Fruit fly (Drosophila melanogaster) whole organism, embryonic: Measurements from ENCODE around the gene RpL7.

ENCODE experiments used
- Atf-2 ChIP-seq: fragments of 200-800 bp; sonication (Bioruptor generic); optimal IDR thresholded peaks from 2 replicates; lab custom pipeline; 2016; ENCODE audit warnings: missing biosample characterization, missing genetic modification characterization
- Awh ChIP-seq: fragments of 200-800 bp; sonication (Bioruptor generic); IDR thresholded peaks from 2 replicates; pipeline ENCODE4, ENCODE4 v1.3.6; 2022; ENCODE audit warnings: missing biosample characterization, missing genetic modification characterization
- B-H1 ChIP-seq: fragments of 200-800 bp; sonication (Bioruptor generic); IDR thresholded peaks from 3 replicates; pipeline ENCODE4 v1.3.6; 2022; ENCODE audit warnings: missing biosample characterization, missing genetic modification characterization
- Blimp-1 ChIP-seq: fragments of 200-800 bp; sonication (Bioruptor generic); optimal IDR thresholded peaks from 3 replicates; lab custom pipeline; 2018; ENCODE audit warnings: missing biosample characterization, missing genetic modification characterization, mild to moderate bottlenecking, moderate library complexity, missing genetic modification reagents
- CG10959 ChIP-seq: fragments of 200-800 bp; sonication (Bioruptor generic); IDR thresholded peaks from 2 replicates; pipeline ENCODE4 v1.3.6; 2022; ENCODE audit warnings: missing biosample characterization, missing genetic modification characterization
- CG12391 ChIP-seq: fragments of 200-800 bp; sonication (Bioruptor generic); optimal IDR thresholded peaks from 3 replicates; lab custom pipeline; 2018; ENCODE audit warnings: missing biosample characterization, mild to moderate bottlenecking, missing genetic modification characterization, moderate library complexity
- CG1529 ChIP-seq: fragments of 200-800 bp; sonication (Bioruptor generic); optimal IDR thresholded peaks from 3 replicates; lab custom pipeline; 2018; ENCODE audit warnings: missing biosample characterization, missing genetic modification characterization
- CG17568 ChIP-seq: fragments of 200-800 bp; sonication (Bioruptor generic); optimal IDR thresholded peaks from 2 replicates; lab custom pipeline; 2018; ENCODE audit warnings: missing biosample characterization, mild to moderate bottlenecking, missing genetic modification characterization, moderate library complexity
- CG18262 ChIP-seq: fragments of 200-800 bp; optimal IDR thresholded peaks from 3 replicates; lab custom pipeline; 2019; ENCODE audit warnings: missing biosample characterization, mild to moderate bottlenecking, missing genetic modification characterization, moderate library complexity
- CG18599 ChIP-seq: fragments of 200-800 bp; sonication (Bioruptor generic); optimal IDR thresholded peaks from 3 replicates; lab custom pipeline; 2017; ENCODE audit warnings: missing biosample characterization, missing genetic modification characterization, mild to moderate bottlenecking, moderate library complexity, missing genetic modification reagents
- CG2199 ChIP-seq: fragments of 200-800 bp; sonication (Bioruptor generic); IDR thresholded peaks from 3 replicates; pipeline ENCODE4 v1.3.6; 2022; ENCODE audit warnings: missing biosample characterization, missing genetic modification characterization
- CG3281 ChIP-seq: fragments of 200-800 bp; sonication (Bioruptor generic); optimal IDR thresholded peaks from 3 replicates; lab custom pipeline; 2017; ENCODE audit warnings: missing biosample characterization, mild to moderate bottlenecking, missing genetic modification characterization
- CG34224 ChIP-seq: fragments of 200-800 bp; sonication (Bioruptor generic); IDR thresholded peaks from 3 replicates; pipeline ENCODE4 v1.3.6; 2022; ENCODE audit warnings: missing biosample characterization, missing genetic modification characterization; ENCODE audit not compliant: partially characterized antibody
- CG7357 ChIP-seq: fragments of 200-800 bp; sonication (Bioruptor generic); IDR thresholded peaks from 3 replicates; pipeline ENCODE4 v1.3.6; 2022; ENCODE audit warnings: missing biosample characterization, missing genetic modification characterization
- CG9437 ChIP-seq: fragments of 200-800 bp; sonication (Bioruptor generic); optimal IDR thresholded peaks from 2 replicates; lab custom pipeline; 2018; ENCODE audit warnings: missing biosample characterization, mild to moderate bottlenecking, missing genetic modification characterization
- CG9727 ChIP-seq: fragments of 200-800 bp; sonication (Bioruptor generic); optimal IDR thresholded peaks from 3 replicates; lab custom pipeline; 2017; ENCODE audit warnings: missing biosample characterization, mild to moderate bottlenecking, missing genetic modification characterization
- CoRest ChIP-seq: fragments of 200-800 bp; sonication (Bioruptor generic); optimal IDR thresholded peaks from 3 replicates; lab custom pipeline; 2018; ENCODE audit warnings: missing biosample characterization, mild to moderate bottlenecking, missing genetic modification characterization, moderate library complexity
- D19B ChIP-seq: fragments of 200-800 bp; sonication (Bioruptor generic); optimal IDR thresholded peaks from 2 replicates; lab custom pipeline; 2017; ENCODE audit warnings: missing biosample characterization, mild to moderate bottlenecking, missing genetic modification characterization
- Dad ChIP-seq: fragments of 200-800 bp; sonication (Bioruptor generic); optimal IDR thresholded peaks from 3 replicates; lab custom pipeline; 2016; ENCODE audit warnings: missing biosample characterization, missing genetic modification characterization
- E2f2 ChIP-seq: fragments of 200-800 bp; sonication (Bioruptor generic); IDR thresholded peaks from 2 replicates; pipeline ENCODE4 v1.3.6; 2022; ENCODE audit warnings: missing biosample characterization, missing genetic modification characterization
- Hr3 ChIP-seq: fragments of 200-800 bp; sonication (Bioruptor generic); optimal IDR thresholded peaks from 3 replicates; lab custom pipeline; 2016; ENCODE audit warnings: missing biosample characterization, missing genetic modification characterization
- Lpt ChIP-seq: fragments of >200 bp; optimal IDR thresholded peaks from 2 replicates; lab custom pipeline; 2018; ENCODE audit warnings: missing biosample characterization, missing genetic modification characterization
- MESR4 ChIP-seq: fragments of 200-800 bp; sonication (Bioruptor generic); optimal IDR thresholded peaks from 2 replicates; lab custom pipeline; 2018; ENCODE audit warnings: missing biosample characterization, mild to moderate bottlenecking, missing genetic modification characterization, moderate library complexity
- Oli ChIP-seq: fragments of 200-800 bp; sonication (Bioruptor generic); optimal IDR thresholded peaks from 2 replicates; lab custom pipeline; 2018; ENCODE audit warnings: missing biosample characterization, mild to moderate bottlenecking, missing genetic modification characterization, moderate library complexity
- Opbp ChIP-seq: fragments of 200-800 bp; sonication (Bioruptor generic); IDR thresholded peaks from 3 replicates; pipeline ENCODE4 v1.3.6; 2022; ENCODE audit warnings: missing biosample characterization, missing genetic modification characterization; ENCODE audit not compliant: partially characterized antibody
- Optix ChIP-seq: fragments of 200-800 bp; sonication (Bioruptor generic); IDR thresholded peaks from 3 replicates; pipeline ENCODE4 v1.3.6; 2022; ENCODE audit warnings: missing biosample characterization, missing genetic modification characterization
- Rfx ChIP-seq: fragments of 200-800 bp; sonication (Bioruptor generic); IDR thresholded peaks from 2 replicates; pipeline ENCODE4 v1.3.6; 2022; ENCODE audit warnings: missing biosample characterization, missing genetic modification characterization
- Sin3A ChIP-seq: fragments of >200 bp; optimal IDR thresholded peaks from 2 replicates; lab custom pipeline; 2018
- bab2 ChIP-seq: fragments of 200-800 bp; sonication (Bioruptor generic); optimal IDR thresholded peaks from 2 replicates; lab custom pipeline; 2016; ENCODE audit warnings: missing biosample characterization, missing genetic modification characterization
- btn ChIP-seq: fragments of 200-800 bp; sonication (Bioruptor generic); optimal IDR thresholded peaks from 2 replicates; lab custom pipeline; 2016; ENCODE audit warnings: missing biosample characterization, missing genetic modification characterization
- chm ChIP-seq: fragments of 200-800 bp; sonication (Bioruptor generic); IDR thresholded peaks from 2 replicates; pipeline ENCODE4 v1.3.6; 2022; ENCODE audit warnings: missing biosample characterization, missing genetic modification characterization
- corto ChIP-seq: fragments of 200-800 bp; sonication (Bioruptor generic); optimal IDR thresholded peaks from 2 replicates; lab custom pipeline; 2016; ENCODE audit warnings: missing biosample characterization, mild to moderate bottlenecking, missing genetic modification characterization, moderate library complexity
- croc ChIP-seq: fragments of 200-800 bp; sonication (Bioruptor generic); conservative IDR thresholded peaks from 3 replicates; pipeline ENCODE4 v1.3.6; 2022; ENCODE audit warnings: missing biosample characterization, missing genetic modification characterization
- cwo ChIP-seq: fragments of 200-800 bp; sonication (Bioruptor generic); optimal IDR thresholded peaks from 3 replicates; lab custom pipeline; 2017; ENCODE audit warnings: missing biosample characterization, missing genetic modification characterization, mild to moderate bottlenecking, moderate library complexity, missing genetic modification reagents
- dmrt11E ChIP-seq: fragments of 200-800 bp; sonication (Bioruptor generic); optimal IDR thresholded peaks from 3 replicates; lab custom pipeline; 2018; ENCODE audit warnings: missing biosample characterization, mild to moderate bottlenecking, missing genetic modification characterization, moderate library complexity
- dmrt99B ChIP-seq: fragments of 200-800 bp; sonication (Bioruptor generic); optimal IDR thresholded peaks from 2 replicates; lab custom pipeline; 2018; ENCODE audit warnings: missing biosample characterization, mild to moderate bottlenecking, missing genetic modification characterization, moderate library complexity
- grn ChIP-seq: fragments of 200-800 bp; sonication (Bioruptor generic); optimal IDR thresholded peaks from 3 replicates; lab custom pipeline; 2017; ENCODE audit warnings: missing biosample characterization, missing genetic modification characterization
- ham ChIP-seq: fragments of 200-800 bp; sonication (Bioruptor generic); IDR thresholded peaks from 2 replicates; pipeline ENCODE4 v1.3.6; 2022; ENCODE audit warnings: missing biosample characterization, missing genetic modification characterization
- hkb ChIP-seq, 2 experiments: fragments of 200-800 bp in 1 of 2; fragments of >200 bp in 1 of 2; sonication (Bioruptor generic) in 1 of 2; IDR thresholded peaks in 1 of 2; optimal IDR thresholded peaks in 1 of 2; 2 replicates each; pipeline versions ENCODE4 v1.3.6 to Lab custom; 2017 to 2022; ENCODE audit warnings: missing biosample characterization in 1 of 2, missing genetic modification characterization in 1 of 2
- ind ChIP-seq: fragments of 200-800 bp; sonication (Bioruptor generic); optimal IDR thresholded peaks from 3 replicates; lab custom pipeline; 2016; ENCODE audit warnings: missing biosample characterization, missing genetic modification characterization
- mld ChIP-seq: fragments of 200-800 bp; sonication (Bioruptor generic); IDR thresholded peaks from 3 replicates; pipeline ENCODE4 v1.3.6; 2022; ENCODE audit warnings: missing biosample characterization, missing genetic modification characterization; ENCODE audit not compliant: partially characterized antibody
- nerfin-2 ChIP-seq: fragments of 200-800 bp; sonication (Bioruptor generic); IDR thresholded peaks from 2 replicates; pipeline ENCODE4 v1.3.6; 2022; ENCODE audit warnings: missing biosample characterization, missing genetic modification characterization; ENCODE audit not compliant: partially characterized antibody
- psq ChIP-seq: fragments of 200-800 bp; sonication (Bioruptor generic); optimal IDR thresholded peaks from 2 replicates; lab custom pipeline; 2017; ENCODE audit warnings: missing biosample characterization, missing genetic modification characterization
- pzg ChIP-seq: fragments of 200-800 bp; sonication (Bioruptor generic); optimal IDR thresholded peaks from 3 replicates; lab custom pipeline; 2018; ENCODE audit warnings: missing biosample characterization, mild to moderate bottlenecking, missing genetic modification characterization, moderate library complexity
- ranshi ChIP-seq: fragments of 200-800 bp; sonication (Bioruptor generic); IDR thresholded peaks from 2 replicates; pipeline ENCODE4 v1.3.6; 2022; ENCODE audit warnings: missing biosample characterization, missing genetic modification characterization
- rib ChIP-seq: fragments of 200-800 bp; sonication (Bioruptor generic); IDR thresholded peaks from 2 replicates; pipeline ENCODE4 v1.3.6; 2022; ENCODE audit warnings: missing biosample characterization, missing genetic modification characterization
- seq ChIP-seq: fragments of 200-800 bp; sonication (Bioruptor generic); IDR thresholded peaks from 2 replicates; pipeline ENCODE4 v1.3.6; 2022; ENCODE audit warnings: missing biosample characterization, missing genetic modification characterization
- slbo ChIP-seq: fragments of 200-800 bp; sonication (Bioruptor generic); IDR thresholded peaks from 2 replicates; pipeline ENCODE4 v1.3.6; 2022; ENCODE audit warnings: missing biosample characterization, missing genetic modification characterization
- tgo ChIP-seq: fragments of 200-800 bp; sonication (Bioruptor generic); IDR thresholded peaks from 3 replicates; pipeline ENCODE4 v1.3.6; 2022; ENCODE audit warnings: missing biosample characterization, missing genetic modification characterization
- trem ChIP-seq: fragments of 200-800 bp; optimal IDR thresholded peaks from 3 replicates; lab custom pipeline; 2019; ENCODE audit warnings: missing biosample characterization, mild to moderate bottlenecking, missing genetic modification characterization, moderate library complexity
- usp ChIP-seq: fragments of >200 bp; optimal IDR thresholded peaks from 2 replicates; lab custom pipeline; 2017; ENCODE audit warnings: missing biosample characterization, missing genetic modification characterization

RpL7 gene

dm6 chr2L:10200847-10201246 is at the start of gene RpL7, which contains the start of gene Ripalpha (continued):
- TF ChIP-seq CG9727 (GFP tag; lab: Kevin White, UChicago) (peak; percentile 99), dmrt11E (peak; percentile 91), usp (GFP tag; lab: Kevin White, UChicago) (no peak), psq (GFP tag; lab: Kevin White, UChicago) (peak; percentile 94), pzg (GFP tag; lab: Kevin White, UChicago) (peak; percentile 100), CG34224 (peak; percentile 84), CG7357 (GFP tag; lab: Robert Waterston, UW) (peak; percentile 80), CG10959 (peak; percentile 93), B-H1 (GFP tag; lab: Robert Waterston, UW) (peak; percentile 89), corto (GFP tag; lab: Kevin White, UChicago) (peak; percentile 85), MESR4 (GFP tag; lab: Kevin White, UChicago) (peak; percentile 100), bab2 (peak; percentile 97), CG18262 (tag; lab: Kevin White, UChicago) (peak; percentile 84), croc (peak; percentile 89), CG17568 (peak; percentile 95), Rfx (GFP tag; lab: Robert Waterston, UW) (peak; percentile 99), mld (GFP tag; lab: Robert Waterston, UW) (peak; percentile 74; the same call in 2 of the 3 replicates), CG2199 (GFP tag; lab: Robert Waterston, UW) (peak; percentile 96), ham (GFP tag; lab: Robert Waterston, UW) (peak; percentile 96), Oli (peak; percentile 89), tgo (peak; percentile 92), CG3281 (peak; percentile 98), Blimp-1 (GFP tag; lab: Kevin White, UChicago) (peak; percentile 89), Optix (GFP tag; lab: Robert Waterston, UW) (peak; percentile 95), hkb (optimal IDR thresholded peaks at IDR 0.05; lab: Kevin White, UChicago) (peak; percentile 50), hkb (GFP tag; IDR thresholded peaks at IDR 0.05; lab: Robert Waterston, UW) (peak; percentile 95), ranshi (GFP tag; lab: Robert Waterston, UW) (peak; percentile 97), CG18599 (GFP tag; lab: Kevin White, UChicago) (peak; percentile 98), ind (GFP tag; lab: Kevin White, UChicago) (peak; percentile 94), CG1529 (GFP tag; lab: Kevin White, UChicago) (peak; percentile 95), slbo (GFP tag; lab: Robert Waterston, UW) (peak; percentile 96), Lpt (GFP tag; lab: Kevin White, UChicago) (no peak), CG9437 (GFP tag; lab: Kevin White, UChicago) (peak; percentile 88), Sin3A (lab: Kevin White, UChicago) (peak; percentile 69), btn (GFP tag; lab: Kevin White, UChicago) (peak; percentile 97), Awh (GFP tag; lab: Robert Waterston, UW) (peak; percentile 97), CoRest (tag; lab: Kevin White, UChicago) (peak; percentile 92), Opbp (peak; percentile 98), CG12391 (tag; lab: Kevin White, UChicago) (peak; percentile 97), Dad (GFP tag; lab: Kevin White, UChicago) (peak; percentile 99), trem (tag; lab: Kevin White, UChicago) (peak; percentile 91), chm (GFP tag; lab: Robert Waterston, UW) (peak; percentile 99), D19B (GFP tag; lab: Kevin White, UChicago) (peak; percentile 91), Hr3 (peak; percentile 93), E2f2 (GFP tag; lab: Robert Waterston, UW) (peak; percentile 89), rib (GFP tag; lab: Robert Waterston, UW) (peak; percentile 98), nerfin-2 (peak; percentile 79), Atf-2 (GFP tag; lab: Kevin White, UChicago) (peak; percentile 95), seq (GFP tag; lab: Robert Waterston, UW) (peak; percentile 91), grn (GFP tag; lab: Kevin White, UChicago) (peak; percentile 96), dmrt99B (peak; percentile 84), cwo (GFP tag; lab: Kevin White, UChicago) (peak; percentile 93)
